Fruit fly (Drosophila melanogaster) whole organism, embryonic: ENCODE measurements around the gene ppk30.

Experiments used
- Ada2b ChIP-seq: fragments of 200-800 bp; sonication (Bioruptor generic); IDR thresholded peaks from 2 replicates; pipeline ENCODE4 v1.3.6; 2022; ENCODE audit warnings: missing biosample characterization, missing genetic modification characterization
- CG10366 ChIP-seq: fragments of 200-800 bp; sonication (Bioruptor generic); IDR thresholded peaks from 2 replicates; pipeline ENCODE4 v1.3.6; 2022; ENCODE audit warnings: missing biosample characterization, missing genetic modification characterization
- CG10431 ChIP-seq: fragments of 200-800 bp; sonication (Bioruptor generic); optimal IDR thresholded peaks from 3 replicates; lab custom pipeline; 2018; ENCODE audit warnings: missing biosample characterization, mild to moderate bottlenecking, missing genetic modification characterization
- CG10565 ChIP-seq: fragments of 200-800 bp; sonication (Bioruptor generic); optimal IDR thresholded peaks from 3 replicates; lab custom pipeline; 2016; ENCODE audit warnings: missing biosample characterization, mild to moderate bottlenecking, missing genetic modification characterization
- CG11093 ChIP-seq: fragments of 200-800 bp; sonication (Bioruptor generic); IDR thresholded peaks from 3 replicates; pipeline ENCODE4 v1.3.6; 2022; ENCODE audit warnings: missing biosample characterization, missing genetic modification characterization
- CG11723 ChIP-seq: fragments of 200-800 bp; sonication (Bioruptor generic); optimal IDR thresholded peaks from 2 replicates; lab custom pipeline; 2017; ENCODE audit warnings: missing biosample characterization, mild to moderate bottlenecking, missing genetic modification characterization
- CG12071 ChIP-seq: fragments of 200-800 bp; sonication (Bioruptor generic); optimal IDR thresholded peaks from 3 replicates; lab custom pipeline; 2018; ENCODE audit warnings: missing biosample characterization, mild to moderate bottlenecking, missing genetic modification characterization
- CG12219 ChIP-seq: fragments of 200-800 bp; sonication (Bioruptor generic); optimal IDR thresholded peaks from 3 replicates; lab custom pipeline; 2018; ENCODE audit warnings: missing biosample characterization, mild to moderate bottlenecking, missing genetic modification characterization
- CG12659 ChIP-seq: fragments of 200-800 bp; sonication (Bioruptor generic); optimal IDR thresholded peaks from 3 replicates; lab custom pipeline; 2017; ENCODE audit warnings: mild to moderate bottlenecking, missing biosample characterization, missing genetic modification reagents, missing genetic modification characterization
- CG16779 ChIP-seq: fragments of 200-800 bp; sonication (Bioruptor generic); IDR thresholded peaks from 2 replicates; pipeline ENCODE4 v1.3.6; 2022; ENCODE audit warnings: missing biosample characterization, missing genetic modification characterization
- CG16815 ChIP-seq: fragments of 200-800 bp; sonication (Bioruptor generic); optimal IDR thresholded peaks from 3 replicates; lab custom pipeline; 2017; ENCODE audit warnings: missing biosample characterization, mild to moderate bottlenecking, missing genetic modification characterization
- CG2889 ChIP-seq: fragments of 200-800 bp; sonication (Bioruptor generic); IDR thresholded peaks from 3 replicates; pipeline ENCODE4 v1.3.6; 2022; ENCODE audit warnings: missing biosample characterization, missing genetic modification characterization
- CG3847 ChIP-seq: fragments of 200-800 bp; sonication (Bioruptor generic); IDR thresholded peaks from 2 replicates; pipeline ENCODE4 v1.3.6; 2022; ENCODE audit warnings: missing biosample characterization, missing genetic modification characterization
- CG3995 ChIP-seq: fragments of 200-800 bp; sonication (Bioruptor generic); optimal IDR thresholded peaks from 3 replicates; lab custom pipeline; 2016; ENCODE audit warnings: missing biosample characterization, missing genetic modification characterization
- CG4617 ChIP-seq: fragments of 200-800 bp; sonication (Bioruptor generic); optimal IDR thresholded peaks from 3 replicates; lab custom pipeline; 2016; ENCODE audit warnings: missing biosample characterization, missing genetic modification characterization, borderline replicate concordance
- CG6175 ChIP-seq: fragments of 200-800 bp; sonication (Bioruptor generic); IDR thresholded peaks from 3 replicates; pipeline ENCODE4 v1.3.6; 2022; ENCODE audit warnings: missing biosample characterization, missing genetic modification characterization
- CG7963 ChIP-seq: fragments of 200-800 bp; sonication (Bioruptor generic); IDR thresholded peaks from 3 replicates; pipeline ENCODE4 v1.3.6; 2022; ENCODE audit warnings: missing biosample characterization, missing genetic modification characterization; ENCODE audit not compliant: partially characterized antibody
- CG8089 ChIP-seq: fragments of 200-800 bp; sonication (Bioruptor generic); optimal IDR thresholded peaks from 3 replicates; lab custom pipeline; 2016; ENCODE audit warnings: missing biosample characterization, missing genetic modification characterization
- CG8924 ChIP-seq: fragments of 200-800 bp; optimal IDR thresholded peaks from 3 replicates; lab custom pipeline; 2019; ENCODE audit warnings: missing biosample characterization, mild to moderate bottlenecking, missing genetic modification characterization, moderate library complexity
- CG8944 ChIP-seq: fragments of 200-800 bp; sonication (Bioruptor generic); optimal IDR thresholded peaks from 3 replicates; lab custom pipeline; 2016; ENCODE audit warnings: missing biosample characterization, missing genetic modification characterization
- CG9437 ChIP-seq: fragments of 200-800 bp; sonication (Bioruptor generic); optimal IDR thresholded peaks from 2 replicates; lab custom pipeline; 2018; ENCODE audit warnings: missing biosample characterization, mild to moderate bottlenecking, missing genetic modification characterization
- D ChIP-seq, 2 experiments: fragments of 200-800 bp in 1 of 2; fragments of >200 bp in 1 of 2; sonication (Bioruptor generic) in 1 of 2; optimal IDR thresholded peaks; 2 replicates in 1 of 2; 3 replicates in 1 of 2; lab custom pipeline; 2017; ENCODE audit warnings: mild to moderate bottlenecking in 1 of 2, missing biosample characterization in 1 of 2, missing genetic modification characterization in 1 of 2, missing genetic modification reagents in 1 of 2
- Dad ChIP-seq: fragments of 200-800 bp; sonication (Bioruptor generic); optimal IDR thresholded peaks from 3 replicates; lab custom pipeline; 2016; ENCODE audit warnings: missing biosample characterization, missing genetic modification characterization
- Dek ChIP-seq: fragments of 200-800 bp; sonication (Bioruptor generic); optimal IDR thresholded peaks from 3 replicates; lab custom pipeline; 2019; ENCODE audit warnings: missing biosample characterization, mild to moderate bottlenecking, missing genetic modification characterization, moderate library complexity
- Dip2 ChIP-seq: fragments of 200-800 bp; sonication (Bioruptor generic); IDR thresholded peaks from 2 replicates; pipeline ENCODE4 v1.3.6; 2022; ENCODE audit warnings: missing biosample characterization, missing genetic modification characterization
- Eip74EF ChIP-seq, 2 experiments: fragments of 200-800 bp in 1 of 2; fragments of >200 bp in 1 of 2; sonication (Bioruptor generic) in 1 of 2; optimal IDR thresholded peaks; 2 replicates each; lab custom pipeline; 2017 to 2019; ENCODE audit warnings: missing biosample characterization in 2 of 2, missing genetic modification characterization in 2 of 2, mild to moderate bottlenecking in 1 of 2, moderate library complexity in 1 of 2
- Fer1 ChIP-seq: fragments of 200-800 bp; sonication (Bioruptor generic); optimal IDR thresholded peaks from 2 replicates; lab custom pipeline; 2017; ENCODE audit warnings: missing biosample characterization, mild to moderate bottlenecking, missing genetic modification characterization
- MESR4 ChIP-seq: fragments of 200-800 bp; sonication (Bioruptor generic); optimal IDR thresholded peaks from 2 replicates; lab custom pipeline; 2018; ENCODE audit warnings: missing biosample characterization, mild to moderate bottlenecking, missing genetic modification characterization, moderate library complexity
- Meics ChIP-seq: fragments of 200-800 bp; sonication (Bioruptor generic); optimal IDR thresholded peaks from 2 replicates; lab custom pipeline; 2017; ENCODE audit warnings: missing biosample characterization, mild to moderate bottlenecking, missing genetic modification characterization
- Nf-YB ChIP-seq: fragments of 200-800 bp; sonication (Bioruptor generic); optimal IDR thresholded peaks from 3 replicates; lab custom pipeline; 2019; ENCODE audit warnings: missing biosample characterization, mild to moderate bottlenecking, missing genetic modification characterization, moderate library complexity
- PHDP ChIP-seq: fragments of 200-800 bp; sonication (Bioruptor generic); optimal IDR thresholded peaks from 3 replicates; lab custom pipeline; 2018; ENCODE audit warnings: missing biosample characterization, mild to moderate bottlenecking, missing genetic modification characterization, moderate library complexity
- Pdp1 ChIP-seq, 2 experiments: fragments of 200-800 bp; sonication (Bioruptor generic); optimal IDR thresholded peaks; 3 replicates each; lab custom pipeline; 2016; ENCODE audit warnings: missing biosample characterization in 2 of 2, missing genetic modification characterization in 2 of 2, mild to moderate bottlenecking in 1 of 2, moderate library complexity in 1 of 2
- Poxn ChIP-seq: fragments of 200-800 bp; sonication (Bioruptor generic); IDR thresholded peaks from 2 replicates; pipeline ENCODE4 v1.3.6; 2022; ENCODE audit warnings: missing biosample characterization, missing genetic modification characterization
- Sin3A ChIP-seq: fragments of >200 bp; optimal IDR thresholded peaks from 2 replicates; lab custom pipeline; 2018
- Sry-δ ChIP-seq: fragments of 200-800 bp; sonication (Bioruptor generic); optimal IDR thresholded peaks from 2 replicates; lab custom pipeline; 2016; ENCODE audit warnings: missing biosample characterization, missing genetic modification characterization
- ash1 ChIP-seq: fragments of 200-800 bp; sonication (Bioruptor generic); optimal IDR thresholded peaks from 2 replicates; lab custom pipeline; 2018; ENCODE audit warnings: missing biosample characterization, mild to moderate bottlenecking, missing genetic modification characterization
- croc ChIP-seq: fragments of 200-800 bp; sonication (Bioruptor generic); conservative IDR thresholded peaks from 3 replicates; pipeline ENCODE4 v1.3.6; 2022; ENCODE audit warnings: missing biosample characterization, missing genetic modification characterization
- dan ChIP-seq: fragments of 200-800 bp; sonication (Bioruptor generic); IDR thresholded peaks from 2 replicates; pipeline ENCODE4 v1.3.6; 2022; ENCODE audit warnings: missing biosample characterization, missing genetic modification characterization
- fd102C ChIP-seq: fragments of 200-800 bp; sonication (Bioruptor generic); optimal IDR thresholded peaks from 2 replicates; lab custom pipeline; 2018; ENCODE audit warnings: missing biosample characterization, mild to moderate bottlenecking, missing genetic modification characterization, moderate library complexity
- fru ChIP-seq: fragments of >200 bp; optimal IDR thresholded peaks from 2 replicates; lab custom pipeline; 2017
- gcm2 ChIP-seq: fragments of 200-800 bp; sonication (Bioruptor generic); optimal IDR thresholded peaks from 2 replicates; lab custom pipeline; 2016; ENCODE audit warnings: missing biosample characterization, missing genetic modification characterization
- gem ChIP-seq: fragments of 200-800 bp; sonication (Bioruptor generic); optimal IDR thresholded peaks from 2 replicates; lab custom pipeline; 2019; ENCODE audit warnings: missing biosample characterization, mild to moderate bottlenecking, missing genetic modification characterization, moderate library complexity
- ham ChIP-seq: fragments of 200-800 bp; sonication (Bioruptor generic); IDR thresholded peaks from 2 replicates; pipeline ENCODE4 v1.3.6; 2022; ENCODE audit warnings: missing biosample characterization, missing genetic modification characterization
- her ChIP-seq: fragments of 200-800 bp; sonication (Bioruptor generic); optimal IDR thresholded peaks from 2 replicates; lab custom pipeline; 2016; ENCODE audit warnings: missing biosample characterization, missing genetic modification characterization
- luna ChIP-seq: fragments of 200-800 bp; sonication (Bioruptor generic); optimal IDR thresholded peaks from 2 replicates; lab custom pipeline; 2016; ENCODE audit warnings: missing biosample characterization, missing genetic modification characterization
- pho ChIP-seq: fragments of 200-800 bp; sonication (Bioruptor generic); optimal IDR thresholded peaks from 2 replicates; lab custom pipeline; 2016; ENCODE audit warnings: missing biosample characterization, missing genetic modification characterization
- so ChIP-seq: fragments of 200-800 bp; sonication (Bioruptor generic); IDR thresholded peaks from 3 replicates; pipeline ENCODE4 v1.3.6; 2022; ENCODE audit warnings: missing biosample characterization, missing genetic modification characterization
- ssp ChIP-seq: fragments of 200-800 bp; sonication (Bioruptor generic); IDR thresholded peaks from 2 replicates; pipeline ENCODE4 v1.3.6; 2022; ENCODE audit warnings: missing biosample characterization, missing genetic modification characterization
- stc ChIP-seq: fragments of 200-800 bp; sonication (Bioruptor generic); IDR thresholded peaks from 2 replicates; pipeline ENCODE4 v1.3.6; 2022; ENCODE audit warnings: missing biosample characterization, missing genetic modification characterization
- twi ChIP-seq: fragments of 200-800 bp; optimal IDR thresholded peaks from 2 replicates; lab custom pipeline; 2019; ENCODE audit warnings: missing biosample characterization, mild to moderate bottlenecking, missing genetic modification characterization, moderate library complexity
- vvl ChIP-seq: fragments of 200-800 bp; sonication (Bioruptor generic); IDR thresholded peaks from 2 replicates; pipeline ENCODE4 v1.3.6; 2022; ENCODE audit warnings: missing biosample characterization, missing genetic modification characterization
- zf30C ChIP-seq: fragments of 200-800 bp; sonication (Bioruptor generic); optimal IDR thresholded peaks from 3 replicates; lab custom pipeline; 2018; ENCODE audit warnings: missing biosample characterization, mild to moderate bottlenecking, missing genetic modification characterization

ppk30 gene

DNA sequence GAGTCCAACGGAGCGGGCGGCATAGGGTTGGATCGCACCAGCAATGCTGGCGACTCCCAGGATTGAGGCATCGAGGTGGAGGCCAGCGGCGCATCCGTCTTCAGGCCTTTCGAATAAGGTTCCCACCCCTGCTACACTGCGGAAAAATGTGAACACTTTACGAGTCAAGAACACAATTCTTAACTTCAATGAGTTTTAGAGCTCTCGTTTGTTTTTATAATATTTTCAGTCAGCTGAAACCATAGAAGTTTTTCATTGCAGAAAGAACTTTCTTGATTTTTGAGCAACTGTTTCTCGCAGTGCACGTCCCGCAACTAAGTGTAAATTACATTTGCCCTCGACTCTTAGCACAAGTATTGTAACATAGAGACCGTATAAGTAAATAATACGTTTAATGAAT lies 27.4 kb downstream of the ppk30 start (continued):
- peak; percentile 28 for TF ChIP-seq fd102C
- no peak for TF ChIP-seq gcm2 (GFP tag; lab: Kevin White, UChicago)
- TF ChIP-seq Dad (GFP tag; lab: Kevin White, UChicago), result no peak
- TF ChIP-seq ham (GFP tag; lab: Robert Waterston, UW), result no peak
- no peak for TF ChIP-seq so (GFP tag; lab: Robert Waterston, UW)
- TF ChIP-seq zf30C, result peak; percentile 9
- no peak for TF ChIP-seq fru (lab: Kevin White, UChicago)
- TF ChIP-seq CG12071 (GFP tag; lab: Kevin White, UChicago), result no peak
- TF ChIP-seq CG4617 (GFP tag; lab: Kevin White, UChicago), result no peak
- peak; percentile 18; the same call in 1 of the 2 replicates for TF ChIP-seq dan
- TF ChIP-seq vvl (GFP tag; lab: Robert Waterston, UW), result 0 out of 2 replicates have a peak, but pooled peaks have one; percentile 22
- no peak for TF ChIP-seq Meics (GFP tag; lab: Kevin White, UChicago)
- no peak for TF ChIP-seq luna (GFP tag; lab: Kevin White, UChicago)
- TF ChIP-seq D (optimal IDR thresholded peaks at IDR 0.05; lab: Kevin White, UChicago), result no peak
- peak; percentile 11 for TF ChIP-seq D (GFP tag; optimal IDR thresholded peaks at IDR 0.05; lab: Kevin White, UChicago)
- TF ChIP-seq CG9437 (GFP tag; lab: Kevin White, UChicago), result no peak
- TF ChIP-seq ash1 (GFP tag; lab: Kevin White, UChicago), result no peak
- no peak for TF ChIP-seq CG8089
- TF ChIP-seq Nf-YB (GFP tag; lab: Kevin White, UChicago), result peak; percentile 17
- no peak for TF ChIP-seq Dek (tag; lab: Kevin White, UChicago)
- TF ChIP-seq CG6175 (GFP tag; lab: Robert Waterston, UW), result no peak
- TF ChIP-seq CG16779 (GFP tag; lab: Robert Waterston, UW), result no peak
- no peak for TF ChIP-seq her (GFP tag; lab: Kevin White, UChicago)
- no peak for TF ChIP-seq CG10431 (GFP tag; lab: Kevin White, UChicago)
- TF ChIP-seq Ada2b (GFP tag; lab: Robert Waterston, UW), result 0 out of 2 replicates have a peak, but pooled peaks have one; percentile 7
- TF ChIP-seq CG8944 (GFP tag; lab: Kevin White, UChicago), result no peak
- TF ChIP-seq CG3995 (GFP tag; lab: Kevin White, UChicago), result no peak
- TF ChIP-seq CG16815, result no peak
- no peak for TF ChIP-seq CG3847 (GFP tag; lab: Robert Waterston, UW)
- TF ChIP-seq Dip2 (GFP tag; lab: Robert Waterston, UW), result no peak
- no peak for TF ChIP-seq CG10565 (GFP tag; lab: Kevin White, UChicago)
- TF ChIP-seq CG11723 (GFP tag; lab: Kevin White, UChicago), result no peak
- no peak for TF ChIP-seq stc (GFP tag; lab: Robert Waterston, UW)
- TF ChIP-seq twi (tag; lab: Kevin White, UChicago), result no peak
- no peak for TF ChIP-seq CG2889
- no peak for TF ChIP-seq CG12219 (GFP tag; lab: Kevin White, UChicago)
- peak; percentile 55 for TF ChIP-seq gem (tag; lab: Kevin White, UChicago)
- TF ChIP-seq ssp, result 0 out of 2 replicates have a peak, but pooled peaks have one; percentile 14
- TF ChIP-seq pho (GFP tag; lab: Kevin White, UChicago), result no peak
- no peak for TF ChIP-seq MESR4 (GFP tag; lab: Kevin White, UChicago)
- no peak for TF ChIP-seq CG11093 (GFP tag; lab: Robert Waterston, UW)
- no peak; the same call in 1 of the 3 replicates for TF ChIP-seq croc (GFP tag; lab: Robert Waterston, UW)
- no peak for TF ChIP-seq Sry-δ (GFP tag; lab: Kevin White, UChicago)
- no peak for TF ChIP-seq Poxn (GFP tag; lab: Robert Waterston, UW)
- TF ChIP-seq CG10366 (GFP tag; lab: Robert Waterston, UW), result no peak
- TF ChIP-seq CG7963 (GFP tag; lab: Robert Waterston, UW), result no peak
- no peak for TF ChIP-seq PHDP
- TF ChIP-seq Pdp1 (GFP tag; optimal IDR thresholded peaks at IDR 0.05; lab: Kevin White, UChicago), result no peak
- no peak for TF ChIP-seq Fer1 (GFP tag; lab: Kevin White, UChicago)
- TF ChIP-seq Sin3A, result no peak
- no peak for TF ChIP-seq CG8924 (tag; lab: Kevin White, UChicago)
- TF ChIP-seq Eip74EF (GFP tag; optimal IDR thresholded peaks at IDR 0.05; lab: Kevin White, UChicago), result no peak
- TF ChIP-seq CG12659 (GFP tag; lab: Kevin White, UChicago), result no peak
